Fruit fly (Drosophila melanogaster): Measurements from ENCODE around the gene Ugt302K1.
A peak's percentile ranks its signal among the peaks of the same experiment; 100 is the strongest.

The Ugt302K1 gene

dm6 chr3R:11156858-11157257 lies 3.2 kb upstream of the Ugt302K1 start, which contains the start of gene Ugt302C1 (continued):
- TF ChIP-seq MBD-R2 (GFP tag; IDR thresholded peaks at IDR 0.05) (peak; percentile 29; the same call in 1 of the 2 replicates), NFAT (GFP tag; IDR thresholded peaks at IDR 0.05) (peak; percentile 56; the same call in 1 of the 2 replicates), CG11560 (tag; IDR thresholded peaks at IDR 0.05) (no peak), CG30020 (tag; optimal IDR thresholded peaks at IDR 0.05) (no peak), insv (GFP tag; optimal IDR thresholded peaks at IDR 0.05) (peak in 1 of 2 experiments; percentile 13), CG3281 (GFP tag; optimal IDR thresholded peaks at IDR 0.05) (peak; percentile 37), sob (GFP tag; IDR thresholded peaks at IDR 0.05) (peak; percentile 48; the same call in 1 of the 2 replicates), sug (tag; optimal IDR thresholded peaks at IDR 0.05) (peak; percentile 21), CG14014 (GFP tag; IDR thresholded peaks at IDR 0.05) (0 out of 2 replicates have a peak, but pooled peaks have one; percentile 40), ham (GFP tag; IDR thresholded peaks at IDR 0.05) (peak; percentile 33; the same call in 1 of the 2 replicates), B-H2 (GFP tag; optimal IDR thresholded peaks at IDR 0.05) (peak; percentile 53), BtbVII (GFP tag; optimal IDR thresholded peaks at IDR 0.05) (peak; percentile 34), Pdp1 (GFP tag; optimal IDR thresholded peaks at IDR 0.05) (peak in 1 of 2 experiments; percentile 90), CG12942 (GFP tag; optimal IDR thresholded peaks at IDR 0.05) (no peak), CG17186 (GFP tag; optimal IDR thresholded peaks at IDR 0.05) (no peak), CG12769 (tag; optimal IDR thresholded peaks at IDR 0.05) (peak; percentile 57), grn (GFP tag; optimal IDR thresholded peaks at IDR 0.05) (peak; percentile 46), CG17385 (GFP tag; optimal IDR thresholded peaks at IDR 0.05) (peak; percentile 12), CG10366 (GFP tag; IDR thresholded peaks at IDR 0.05) (no peak), caup (GFP tag; optimal IDR thresholded peaks at IDR 0.05; ENCODE audit: severe bottlenecking) (peak; percentile 35)

- peak; percentile 38 for TF ChIP-seq CG34376 (GFP tag; optimal IDR thresholded peaks at IDR 0.05)
- no peak for TF ChIP-seq CG7745 (tag; optimal IDR thresholded peaks at IDR 0.05)
- peak; percentile 58 for TF ChIP-seq sug (tag; optimal IDR thresholded peaks at IDR 0.05)
- peak; percentile 17; the same call in 1 of the 2 replicates for TF ChIP-seq GATAe (GFP tag; conservative IDR thresholded peaks at IDR 0.05)
- TF ChIP-seq NFAT (GFP tag; IDR thresholded peaks at IDR 0.05): no peak
- peak; percentile 87 for TF ChIP-seq exex (tag; optimal IDR thresholded peaks at IDR 0.05)
- TF ChIP-seq CG8924 (tag; optimal IDR thresholded peaks at IDR 0.05): no peak
- TF ChIP-seq Asciz (GFP tag; optimal IDR thresholded peaks at IDR 0.05): no peak
- TF ChIP-seq cwo (GFP tag; optimal IDR thresholded peaks at IDR 0.05): peak; percentile 86
- TF ChIP-seq CG11504 (tag; optimal IDR thresholded peaks at IDR 0.05): no peak
- peak; percentile 41 for TF ChIP-seq mirr (GFP tag; optimal IDR thresholded peaks at IDR 0.05)
- no peak for TF ChIP-seq Xrp1 (GFP tag; IDR thresholded peaks at IDR 0.05)
- no peak for TF ChIP-seq CG1603 (tag; optimal IDR thresholded peaks at IDR 0.05)
- TF ChIP-seq grn (GFP tag; optimal IDR thresholded peaks at IDR 0.05): peak; percentile 59
- TF ChIP-seq CG17186 (GFP tag; optimal IDR thresholded peaks at IDR 0.05): no peak
These were observed 996 bp upstream of the Ugt302K1 start, which contains the start of gene Ugt302E1 for dm6 chr3R:11154576-11155113. Gene Ugt302E1, plus strand, starts transcription at chr3R:11154626.

dm6 chr3R:11145135-11145534 lies 8.5 kb downstream of the Ugt302K1 start, which contains the start of gene CheA86a:
Gene CheA86a, minus strand, starts transcription at chr3R:11145235.
- TF ChIP-seq abd-A (tag; optimal IDR thresholded peaks at IDR 0.05) (no peak), CG1024 (GFP tag; IDR thresholded peaks at IDR 0.05) (no peak), bab2 (GFP tag; optimal IDR thresholded peaks at IDR 0.05) (no peak), YL-1 (GFP tag; optimal IDR thresholded peaks at IDR 0.05) (no peak), CG11560 (tag; IDR thresholded peaks at IDR 0.05) (no peak), caup (GFP tag; optimal IDR thresholded peaks at IDR 0.05; ENCODE audit: severe bottlenecking) (no peak), NC2β (GFP tag; optimal IDR thresholded peaks at IDR 0.05) (no peak), CrebB (tag; optimal IDR thresholded peaks at IDR 0.05) (no peak), CG11504 (tag; optimal IDR thresholded peaks at IDR 0.05) (no peak)
